Worm (Caenorhabditis elegans): ENCODE measurements around the gene srbc-45.

The srbc-45 gene

DNA sequence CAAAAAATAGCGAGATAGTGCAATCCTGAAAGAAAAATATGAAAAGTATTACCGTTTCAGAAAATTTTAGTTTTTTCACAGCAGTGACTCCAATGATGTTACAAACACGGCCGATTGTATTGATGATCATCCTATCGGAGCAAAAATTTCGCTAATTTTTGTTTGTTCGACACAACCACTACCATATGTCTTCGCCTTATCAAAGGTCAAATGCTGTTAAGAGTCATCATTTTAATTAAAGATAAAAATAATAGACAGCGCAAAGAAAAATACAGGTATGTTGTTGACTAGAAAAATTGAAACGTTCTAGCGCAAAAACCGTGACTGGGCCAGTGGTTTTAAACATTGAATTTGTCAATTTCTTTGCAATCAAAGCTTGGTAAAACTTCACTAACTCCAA is 49.0 kb downstream of the srbc-45 start:
- no peak for TF ChIP-seq blmp-1 (tag; optimal IDR thresholded peaks at IDR 0.05)
- TF ChIP-seq pha-4 (tag; optimal IDR thresholded peaks at IDR 0.05): no peak
- no peak for TF ChIP-seq ham-2 (GFP tag; optimal IDR thresholded peaks at IDR 0.05)
- no peak for TF ChIP-seq unc-39 (tag; optimal IDR thresholded peaks at IDR 0.05)
- TF ChIP-seq ceh-43 (GFP tag; optimal IDR thresholded peaks at IDR 0.05): no peak
- TF ChIP-seq drap-1 (GFP tag; optimal IDR thresholded peaks at IDR 0.05): no peak
- no peak for TF ChIP-seq flh-1 (GFP tag; optimal IDR thresholded peaks at IDR 0.05)
- no peak for TF ChIP-seq sem-2 (GFP tag; optimal IDR thresholded peaks at IDR 0.05)
- TF ChIP-seq nhr-237 (tag; optimal IDR thresholded peaks at IDR 0.05): no peak

Measured in whole organism, mixed stage, embryonic.